Worm (Caenorhabditis elegans) whole organism, L1 larva: ENCODE measurements around the gene clec-73.

Experiments
- C34B4.2 ChIP-seq: sonication (generic microtip); optimal IDR thresholded peaks from 2 replicates; lab custom pipeline; 2017; ENCODE audit warnings: mild to moderate bottlenecking, missing genetic modification characterization, missing compliant biosample characterization
- fkh-10 ChIP-seq: sonication (generic microtip); optimal IDR thresholded peaks from 2 replicates; lab custom pipeline; 2017; ENCODE audit warnings: missing biosample characterization, missing genetic modification reagents, missing genetic modification characterization
- lin-39 ChIP-seq: fragments of 150-350 bp; optimal IDR thresholded peaks from 2 replicates; lab custom pipeline; 2014; ENCODE audit warnings: missing biosample characterization, missing genetic modification reagents, missing genetic modification characterization
- mep-1 ChIP-seq: fragments of 150-350 bp; optimal IDR thresholded peaks from 2 replicates; lab custom pipeline; 2014; ENCODE audit warnings: missing biosample characterization, missing genetic modification characterization
- nhr-11 ChIP-seq: fragments of 150-350 bp; optimal IDR thresholded peaks from 2 replicates; lab custom pipeline; 2014; ENCODE audit warnings: missing biosample characterization, missing genetic modification characterization
- nhr-71 ChIP-seq: sonication (generic microtip); optimal IDR thresholded peaks from 2 replicates; lab custom pipeline; 2016; ENCODE audit warnings: mild to moderate bottlenecking, missing genetic modification characterization, moderate library complexity, missing compliant biosample characterization
- snpc-4 ChIP-seq: fragments of 150-350 bp; optimal IDR thresholded peaks from 2 replicates; lab custom pipeline; 2014; ENCODE audit warnings: missing biosample characterization, missing genetic modification characterization

DNA sequence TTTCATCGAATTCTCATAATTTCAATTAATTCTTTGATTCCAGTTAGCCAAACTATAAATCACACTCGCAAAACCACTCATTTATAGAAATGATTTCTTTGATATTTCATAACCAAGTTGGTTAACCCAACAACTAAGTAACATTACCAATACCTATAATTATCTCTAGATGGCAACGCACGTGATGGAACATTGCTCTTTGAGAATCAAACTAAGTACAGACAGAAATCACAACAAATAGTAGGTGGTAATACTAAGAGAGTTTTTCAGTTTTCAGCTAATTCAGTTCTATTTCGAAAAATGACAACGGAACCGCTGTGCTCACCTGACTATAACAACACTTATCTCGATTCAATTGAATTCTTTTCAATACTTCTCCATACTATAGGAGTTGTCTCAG lies 25.6 kb upstream of the clec-73 start, which contains the start of gene srh-223:
- TF ChIP-seq snpc-4 (tag; lab: Kevin White, UChicago) (no peak), fkh-10 (GFP tag; lab: Kevin White, UChicago) (no peak), nhr-71 (tag; lab: Kevin White, UChicago) (no peak), mep-1 (no peak), lin-39 (tag; lab: Kevin White, UChicago) (no peak), C34B4.2 (tag; lab: Kevin White, UChicago) (no peak), nhr-11 (tag; lab: Kevin White, UChicago) (no peak)
